Worm (Caenorhabditis elegans): ENCODE data around the gene K02C4.3.

The K02C4.3 gene

ce11 chrII:8129495-8130010, 42.9 kb upstream of the K02C4.3 start, which contains the start of gene ulp-4 (continued):
- no peak for TF ChIP-seq C34B4.2 (tag; optimal IDR thresholded peaks at IDR 0.05)
- TF ChIP-seq lin-15B (tag; optimal IDR thresholded peaks at IDR 0.05) = no peak
- peak; percentile 34 for TF ChIP-seq mep-1 (tag; optimal IDR thresholded peaks at IDR 0.05)
- TF ChIP-seq fkh-10 (GFP tag; optimal IDR thresholded peaks at IDR 0.05) = no peak
- TF ChIP-seq dpl-1 (GFP tag; optimal IDR thresholded peaks at IDR 0.05) = no peak
- TF ChIP-seq nhr-19 (GFP tag; conservative IDR thresholded peaks at IDR 0.05) = peak; percentile 49
- TF ChIP-seq elt-3 (tag; optimal IDR thresholded peaks at IDR 0.05) = no peak
- TF ChIP-seq ces-1 (GFP tag; optimal IDR thresholded peaks at IDR 0.05) = no peak
- no peak for TF ChIP-seq nhr-237 (tag; optimal IDR thresholded peaks at IDR 0.05)
- no peak for TF ChIP-seq isw-1 (GFP tag; IDR thresholded peaks at IDR 0.05)
- TF ChIP-seq nhr-20 (tag; optimal IDR thresholded peaks at IDR 0.05) = peak; percentile 29
- TF ChIP-seq ceh-90 (tag; optimal IDR thresholded peaks at IDR 0.05) = no peak

ce11 chrII:8129040-8129387, 42.4 kb upstream of the K02C4.3 start:
- TF ChIP-seq rnt-1 (tag; optimal IDR thresholded peaks at IDR 0.05) (no peak), tbx-2 (tag; optimal IDR thresholded peaks at IDR 0.05) (no peak), pqm-1 (tag; optimal IDR thresholded peaks at IDR 0.05) (no peak), unc-130 (tag; optimal IDR thresholded peaks at IDR 0.05) (no peak), irx-1 (tag; optimal IDR thresholded peaks at IDR 0.05) (no peak), ama-1 (optimal IDR thresholded peaks at IDR 0.05) (no peak), efl-1 (optimal IDR thresholded peaks at IDR 0.05) (no peak), efl-1 (GFP tag; optimal IDR thresholded peaks at IDR 0.05 in 1 of 2) (peak in 1 of 2 experiments; percentile 95), efl-3 (GFP tag; optimal IDR thresholded peaks at IDR 0.05) (no peak), nhr-47 (tag; optimal IDR thresholded peaks at IDR 0.05) (no peak), zag-1 (tag; optimal IDR thresholded peaks at IDR 0.05) (no peak), lin-13 (GFP tag; optimal IDR thresholded peaks at IDR 0.05) (peak; percentile 18), ceh-8 (GFP tag; optimal IDR thresholded peaks at IDR 0.05) (no peak), ceh-90 (tag; optimal IDR thresholded peaks at IDR 0.05) (no peak), ztf-4 (tag; optimal IDR thresholded peaks at IDR 0.05) (no peak), Y116A8C.19 (tag; optimal IDR thresholded peaks at IDR 0.05; ENCODE audit: borderline replicate concordance) (no peak), egl-27 (tag; optimal IDR thresholded peaks at IDR 0.05) (no peak), dpl-1 (GFP tag; optimal IDR thresholded peaks at IDR 0.05) (peak in 2 of 3 experiments; percentile 6 to 19), ets-5 (GFP tag; IDR thresholded peaks at IDR 0.05) (no peak), nhr-12 (tag; optimal IDR thresholded peaks at IDR 0.05) (no peak)

- TF ChIP-seq unc-130 (tag; optimal IDR thresholded peaks at IDR 0.05) = peak; percentile 90
- TF ChIP-seq nhr-12 (tag; optimal IDR thresholded peaks at IDR 0.05) = no peak
- no peak for TF ChIP-seq fos-1 (tag; optimal IDR thresholded peaks at IDR 0.05)
- no peak for TF ChIP-seq ceh-63 (GFP tag; optimal IDR thresholded peaks at IDR 0.05)
- peak; percentile 11 for TF ChIP-seq F16B12.6 (tag; optimal IDR thresholded peaks at IDR 0.05)
- TF ChIP-seq egl-13 (tag; optimal IDR thresholded peaks at IDR 0.05) = peak; percentile 46
- TF ChIP-seq skn-1 (tag; optimal IDR thresholded peaks at IDR 0.05) = peak; percentile 43
- no peak for TF ChIP-seq pqm-1 (tag; optimal IDR thresholded peaks at IDR 0.05)
- no peak for TF ChIP-seq lin-13 (GFP tag; optimal IDR thresholded peaks at IDR 0.05)
- TF ChIP-seq unc-62 (GFP tag; optimal IDR thresholded peaks at IDR 0.05) = no peak
- TF ChIP-seq vab-15 (tag; optimal IDR thresholded peaks at IDR 0.05) = no peak
- TF ChIP-seq nhr-237 (tag; optimal IDR thresholded peaks at IDR 0.05) = no peak
- peak in 1 of 2 experiments; percentile 12 for TF ChIP-seq ztf-11 (tag; optimal IDR thresholded peaks at IDR 0.05)
- no peak for TF ChIP-seq nhr-28 (tag; optimal IDR thresholded peaks at IDR 0.05)
- TF ChIP-seq pag-3 (tag; optimal IDR thresholded peaks at IDR 0.05; ENCODE audit: borderline replicate concordance, insufficient read depth) = peak; percentile 81
- peak; percentile 29 for TF ChIP-seq C16A3.4 (tag; optimal IDR thresholded peaks at IDR 0.05)
- TF ChIP-seq ceh-8 (GFP tag; optimal IDR thresholded peaks at IDR 0.05) = peak; percentile 42
- peak; percentile 56 for TF ChIP-seq lin-39 (tag; optimal IDR thresholded peaks at IDR 0.05)
- TF ChIP-seq dpl-1 (GFP tag; optimal IDR thresholded peaks at IDR 0.05) = peak; percentile 0 to 53 (median 17)
- no peak for TF ChIP-seq zag-1 (tag; optimal IDR thresholded peaks at IDR 0.05)
- no peak for TF ChIP-seq aly-2 (tag; optimal IDR thresholded peaks at IDR 0.05)
- TF ChIP-seq nhr-47 (tag; optimal IDR thresholded peaks at IDR 0.05) = peak; percentile 59
- peak; percentile 14 for TF ChIP-seq pax-3 (tag; optimal IDR thresholded peaks at IDR 0.05)
- no peak for TF ChIP-seq mab-9 (GFP tag; IDR thresholded peaks at IDR 0.05)
- peak; percentile 21 for TF ChIP-seq mep-1 (tag; optimal IDR thresholded peaks at IDR 0.05)
- TF ChIP-seq unc-86 (tag; optimal IDR thresholded peaks at IDR 0.05) = peak; percentile 3
- TF ChIP-seq ama-1 (optimal IDR thresholded peaks at IDR 0.05) = no peak
- no peak; the same call in 1 of the 2 replicates for TF ChIP-seq ceh-88 (GFP tag; IDR thresholded peaks at IDR 0.05)
- no peak for TF ChIP-seq C34B4.2 (tag; optimal IDR thresholded peaks at IDR 0.05)
These were observed 41.8 kb upstream of the K02C4.3 start for ce11 chrII:8128273-8129039.
